Fruit fly (Drosophila melanogaster) whole organism, prepupa: ENCODE measurements around the gene CG9932.

Experiments
- CG11762 ChIP-seq: fragments of 200-800 bp; sonication (Bioruptor generic); optimal IDR thresholded peaks from 3 replicates; lab custom pipeline; 2016; ENCODE audit warnings: missing biosample characterization, missing genetic modification characterization; ENCODE audit not compliant: insufficient read depth
- CG1621 ChIP-seq: fragments of 200-800 bp; sonication (Bioruptor generic); optimal IDR thresholded peaks from 3 replicates; lab custom pipeline; 2018; ENCODE audit warnings: missing biosample characterization, mild to moderate bottlenecking, missing genetic modification characterization
- CG31627 ChIP-seq: fragments of 200-800 bp; sonication (Bioruptor generic); optimal IDR thresholded peaks from 3 replicates; lab custom pipeline; 2016; ENCODE audit warnings: missing biosample characterization, missing genetic modification characterization
- CG8319 ChIP-seq: fragments of 200-800 bp; sonication (Bioruptor generic); optimal IDR thresholded peaks from 3 replicates; lab custom pipeline; 2016; ENCODE audit warnings: missing biosample characterization, missing genetic modification characterization
- Gug ChIP-seq: fragments of 200-800 bp; sonication (Bioruptor generic); IDR thresholded peaks from 2 replicates; pipeline ENCODE4 v1.3.6; 2022; ENCODE audit warnings: missing biosample characterization, missing genetic modification characterization
- Lpt ChIP-seq: fragments of 200-800 bp; sonication (Bioruptor generic); optimal IDR thresholded peaks from 3 replicates; lab custom pipeline; 2016; ENCODE audit warnings: missing biosample characterization, missing genetic modification characterization
- OdsH ChIP-seq: fragments of 200-800 bp; sonication (Bioruptor generic); optimal IDR thresholded peaks from 3 replicates; lab custom pipeline; 2016; ENCODE audit warnings: missing biosample characterization, missing genetic modification characterization
- dac ChIP-seq: fragments of 200-800 bp; sonication (Bioruptor generic); optimal IDR thresholded peaks from 2 replicates; lab custom pipeline; 2017; ENCODE audit warnings: missing biosample characterization, mild to moderate bottlenecking, missing genetic modification characterization
- dsx ChIP-seq: fragments of 200-800 bp; optimal IDR thresholded peaks from 3 replicates; lab custom pipeline; 2019; ENCODE audit warnings: missing biosample characterization, mild to moderate bottlenecking, missing genetic modification characterization, moderate library complexity; ENCODE audit not compliant: poor library complexity, severe bottlenecking
- esn ChIP-seq: fragments of 200-800 bp; sonication (Bioruptor generic); optimal IDR thresholded peaks from 2 replicates; lab custom pipeline; 2016; ENCODE audit warnings: missing biosample characterization, mild to moderate bottlenecking, missing genetic modification characterization, moderate library complexity
- fkh ChIP-seq: fragments of 200-800 bp; sonication (Bioruptor generic); optimal IDR thresholded peaks from 3 replicates; lab custom pipeline; 2017; ENCODE audit warnings: missing biosample characterization, mild to moderate bottlenecking, missing genetic modification characterization, moderate library complexity
- lz ChIP-seq: fragments of 200-800 bp; sonication (Bioruptor generic); optimal IDR thresholded peaks from 3 replicates; lab custom pipeline; 2016; ENCODE audit warnings: missing biosample characterization, missing genetic modification characterization
- spab ChIP-seq: fragments of 200-800 bp; sonication (Bioruptor generic); optimal IDR thresholded peaks from 2 replicates; lab custom pipeline; 2017; ENCODE audit warnings: missing biosample characterization, mild to moderate bottlenecking, missing genetic modification characterization, missing genetic modification reagents
- svp ChIP-seq: fragments of 200-800 bp; sonication (Bioruptor generic); peaks from one replicate; lab custom pipeline; 2016; ENCODE audit warnings: missing biosample characterization, missing genetic modification characterization

DNA sequence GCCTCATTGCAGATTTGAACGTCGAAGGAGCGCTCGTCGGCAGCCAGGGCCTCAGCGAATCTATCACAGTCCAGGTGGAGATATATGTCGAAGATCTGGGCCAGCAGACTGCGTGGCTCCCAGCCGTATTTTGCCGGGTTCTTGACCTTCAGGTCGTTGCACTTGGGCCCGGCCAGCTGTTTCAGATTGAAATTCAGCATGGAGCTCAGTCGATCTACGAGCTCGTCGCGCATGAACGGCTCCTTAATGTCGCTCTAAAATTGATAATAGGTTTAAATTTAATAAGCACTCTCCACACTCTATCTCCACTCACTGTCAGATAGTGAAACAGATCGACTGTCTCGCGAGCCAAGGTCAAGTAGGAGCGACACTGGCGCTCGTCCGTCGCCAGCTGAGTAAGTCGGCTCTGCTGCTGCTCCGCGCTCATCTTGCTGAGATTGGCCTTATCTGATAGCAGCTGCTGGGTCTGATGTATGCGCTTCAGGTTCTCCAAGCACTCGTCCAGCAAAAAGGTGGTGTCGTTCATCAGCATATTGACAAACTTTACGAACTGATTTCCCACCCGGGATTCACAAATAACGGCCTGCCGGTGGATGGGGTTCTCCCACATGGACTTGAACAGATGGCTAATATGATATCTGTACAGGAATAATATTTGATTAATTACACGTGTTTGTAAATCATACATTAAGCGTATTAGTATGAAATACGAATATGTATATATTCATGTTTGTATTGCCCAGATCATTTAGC, 45.7 kb downstream of the CG9932 start:
- TF ChIP-seq spab (GFP tag; lab: Kevin White, UChicago) (no peak), dac (GFP tag; lab: Kevin White, UChicago) (no peak), CG31627 (GFP tag; lab: Kevin White, UChicago) (no peak), CG1621 (tag; lab: Kevin White, UChicago) (no peak), CG8319 (GFP tag; lab: Kevin White, UChicago) (no peak), lz (GFP tag; lab: Kevin White, UChicago) (no peak), svp (GFP tag; lab: Kevin White, UChicago) (peak; percentile 99), OdsH (GFP tag; lab: Kevin White, UChicago) (no peak), dsx (no peak), CG11762 (no peak), Gug (GFP tag; lab: Robert Waterston, UW) (no peak), esn (GFP tag; lab: Kevin White, UChicago) (no peak), fkh (GFP tag; lab: Kevin White, UChicago) (no peak), Lpt (GFP tag; lab: Kevin White, UChicago) (no peak)
